Fruit fly (Drosophila melanogaster) whole organism, embryonic: ENCODE data around the gene Shmt.
A peak's percentile ranks its signal among the peaks of the same experiment; 100 is the strongest.

Experiments
- Bgb ChIP-seq: fragments of 200-800 bp; sonication (Bioruptor generic); IDR thresholded peaks from 2 replicates; pipeline ENCODE4 v1.3.6; 2022; ENCODE audit warnings: missing biosample characterization, missing genetic modification characterization; ENCODE audit not compliant: partially characterized antibody
- C15 ChIP-seq: fragments of 200-800 bp; sonication (Bioruptor generic); IDR thresholded peaks from 3 replicates; pipeline ENCODE4 v1.3.6; 2022; ENCODE audit warnings: missing biosample characterization, missing genetic modification characterization
- CG10565 ChIP-seq: fragments of 200-800 bp; sonication (Bioruptor generic); optimal IDR thresholded peaks from 3 replicates; lab custom pipeline; 2016; ENCODE audit warnings: missing biosample characterization, mild to moderate bottlenecking, missing genetic modification characterization
- CG11456 ChIP-seq: fragments of 200-800 bp; sonication (Bioruptor generic); IDR thresholded peaks from 3 replicates; pipeline ENCODE4 v1.3.6; 2022; ENCODE audit warnings: missing biosample characterization, missing genetic modification characterization
- CG12071 ChIP-seq: fragments of 200-800 bp; sonication (Bioruptor generic); optimal IDR thresholded peaks from 3 replicates; lab custom pipeline; 2018; ENCODE audit warnings: missing biosample characterization, mild to moderate bottlenecking, missing genetic modification characterization
- CG12155 ChIP-seq: fragments of 200-800 bp; sonication (Bioruptor generic); optimal IDR thresholded peaks from 3 replicates; lab custom pipeline; 2016; ENCODE audit warnings: missing biosample characterization, missing genetic modification characterization
- CG12236 ChIP-seq: fragments of 200-800 bp; sonication (Bioruptor generic); optimal IDR thresholded peaks from 2 replicates; lab custom pipeline; 2016; ENCODE audit warnings: missing biosample characterization, missing genetic modification characterization
- CG12391 ChIP-seq: fragments of 200-800 bp; sonication (Bioruptor generic); optimal IDR thresholded peaks from 3 replicates; lab custom pipeline; 2018; ENCODE audit warnings: missing biosample characterization, mild to moderate bottlenecking, missing genetic modification characterization, moderate library complexity
- CG14014 ChIP-seq: fragments of 200-800 bp; sonication (Bioruptor generic); IDR thresholded peaks from 2 replicates; pipeline ENCODE4 v1.3.6; 2022; ENCODE audit warnings: missing biosample characterization, missing genetic modification characterization
- CG15269 ChIP-seq: fragments of 200-800 bp; sonication (Bioruptor generic); optimal IDR thresholded peaks from 2 replicates; lab custom pipeline; 2018; ENCODE audit warnings: missing biosample characterization, mild to moderate bottlenecking, missing genetic modification characterization, moderate library complexity
- CG15696 ChIP-seq: fragments of 200-800 bp; sonication (Bioruptor generic); optimal IDR thresholded peaks from 2 replicates; lab custom pipeline; 2019; ENCODE audit warnings: missing biosample characterization, mild to moderate bottlenecking, missing genetic modification characterization, moderate library complexity
- CG16813 ChIP-seq: fragments of 200-800 bp; sonication (Bioruptor generic); IDR thresholded peaks from 3 replicates; pipeline ENCODE4 v1.3.6; 2022; ENCODE audit warnings: missing biosample characterization, missing genetic modification characterization; ENCODE audit not compliant: partially characterized antibody
- CG18262 ChIP-seq: fragments of 200-800 bp; optimal IDR thresholded peaks from 3 replicates; lab custom pipeline; 2019; ENCODE audit warnings: missing biosample characterization, mild to moderate bottlenecking, missing genetic modification characterization, moderate library complexity
- CG18619 ChIP-seq: fragments of 200-800 bp; sonication (Bioruptor generic); optimal IDR thresholded peaks from 3 replicates; lab custom pipeline; 2017; ENCODE audit warnings: missing biosample characterization, mild to moderate bottlenecking, missing genetic modification characterization
- CG30431 ChIP-seq: fragments of 200-800 bp; sonication (Bioruptor generic); optimal IDR thresholded peaks from 2 replicates; lab custom pipeline; 2017; ENCODE audit warnings: missing biosample characterization, missing genetic modification characterization
- CG3065 ChIP-seq: fragments of 200-800 bp; sonication (Bioruptor generic); optimal IDR thresholded peaks from 2 replicates; lab custom pipeline; 2016; ENCODE audit warnings: missing biosample characterization, missing genetic modification characterization
- CG3726 ChIP-seq: fragments of 200-800 bp; sonication (Bioruptor generic); IDR thresholded peaks from 3 replicates; pipeline ENCODE4, ENCODE4 v1.3.6; 2022; ENCODE audit warnings: missing biosample characterization, missing genetic modification characterization
- CG43689 ChIP-seq: fragments of 200-800 bp; sonication (Bioruptor generic); IDR thresholded peaks from 2 replicates; pipeline ENCODE4 v1.3.6; 2022; ENCODE audit warnings: missing biosample characterization, missing genetic modification characterization
- CG6854 ChIP-seq: fragments of 200-800 bp; sonication (Bioruptor generic); optimal IDR thresholded peaks from 3 replicates; lab custom pipeline; 2017; ENCODE audit warnings: missing biosample characterization, mild to moderate bottlenecking, missing genetic modification characterization
- CG8359 ChIP-seq: fragments of 200-800 bp; sonication (Bioruptor generic); optimal IDR thresholded peaks from 2 replicates; lab custom pipeline; 2017; ENCODE audit warnings: missing biosample characterization, mild to moderate bottlenecking, missing genetic modification characterization, borderline replicate concordance
- CG8765 ChIP-seq: fragments of 200-800 bp; sonication (Bioruptor generic); IDR thresholded peaks from 2 replicates; pipeline ENCODE4 v1.3.6; 2022; ENCODE audit warnings: missing biosample characterization, missing genetic modification characterization
- Dad ChIP-seq: fragments of 200-800 bp; sonication (Bioruptor generic); optimal IDR thresholded peaks from 3 replicates; lab custom pipeline; 2016; ENCODE audit warnings: missing biosample characterization, missing genetic modification characterization
- Ets65A ChIP-seq: fragments of 200-800 bp; sonication (Bioruptor generic); peaks from one replicate; lab custom pipeline; 2016; ENCODE audit warnings: missing biosample characterization, missing genetic modification characterization
- Hand ChIP-seq: fragments of 200-800 bp; sonication (Bioruptor generic); optimal IDR thresholded peaks from 2 replicates; lab custom pipeline; 2017; ENCODE audit warnings: mild to moderate bottlenecking, missing biosample characterization, missing genetic modification reagents, missing genetic modification characterization
- Hr3 ChIP-seq: fragments of 200-800 bp; sonication (Bioruptor generic); optimal IDR thresholded peaks from 3 replicates; lab custom pipeline; 2016; ENCODE audit warnings: missing biosample characterization, missing genetic modification characterization
- Med ChIP-seq: fragments of 200-800 bp; sonication (Bioruptor generic); peaks from one replicate; lab custom pipeline; 2016; ENCODE audit warnings: missing biosample characterization, missing genetic modification characterization, mild to moderate bottlenecking, inconsistent platforms, moderate library complexity
- Opbp ChIP-seq: fragments of 200-800 bp; sonication (Bioruptor generic); IDR thresholded peaks from 3 replicates; pipeline ENCODE4 v1.3.6; 2022; ENCODE audit warnings: missing biosample characterization, missing genetic modification characterization; ENCODE audit not compliant: partially characterized antibody
- Poxn ChIP-seq: fragments of 200-800 bp; sonication (Bioruptor generic); IDR thresholded peaks from 2 replicates; pipeline ENCODE4 v1.3.6; 2022; ENCODE audit warnings: missing biosample characterization, missing genetic modification characterization
- Scr ChIP-seq: fragments of 200-800 bp; sonication (Bioruptor generic); IDR thresholded peaks from 2 replicates; pipeline ENCODE4 v1.3.6; 2022; ENCODE audit warnings: missing biosample characterization, missing genetic modification characterization; ENCODE audit not compliant: partially characterized antibody
- Tbp ChIP-seq: fragments of >200 bp; optimal IDR thresholded peaks from 2 replicates; lab custom pipeline; 2018; ENCODE audit warnings: missing biosample characterization, missing genetic modification characterization
- YL-1 ChIP-seq: fragments of 200-800 bp; sonication (Bioruptor generic); optimal IDR thresholded peaks from 3 replicates; lab custom pipeline; 2017; ENCODE audit warnings: missing biosample characterization, mild to moderate bottlenecking, missing genetic modification characterization
- ac ChIP-seq: fragments of 200-800 bp; sonication (Bioruptor generic); optimal IDR thresholded peaks from 3 replicates; lab custom pipeline; 2017; ENCODE audit warnings: missing biosample characterization, mild to moderate bottlenecking, missing genetic modification characterization
- bsh ChIP-seq, 2 experiments: fragments of 200-800 bp; sonication (Bioruptor generic); optimal IDR thresholded peaks; 2 replicates each; lab custom pipeline; 2017 to 2018; ENCODE audit warnings: mild to moderate bottlenecking in 2 of 2, missing biosample characterization in 2 of 2, missing genetic modification characterization in 2 of 2, moderate library complexity in 1 of 2
- btn ChIP-seq: fragments of 200-800 bp; sonication (Bioruptor generic); optimal IDR thresholded peaks from 2 replicates; lab custom pipeline; 2016; ENCODE audit warnings: missing biosample characterization, missing genetic modification characterization
- chinmo ChIP-seq: fragments of 200-800 bp; sonication (Bioruptor generic); IDR thresholded peaks from 4 replicates; pipeline ENCODE4 v1.3.6; 2022; ENCODE audit warnings: missing biosample characterization, missing genetic modification characterization; ENCODE audit not compliant: partially characterized antibody
- dmrt11E ChIP-seq: fragments of 200-800 bp; sonication (Bioruptor generic); optimal IDR thresholded peaks from 3 replicates; lab custom pipeline; 2018; ENCODE audit warnings: missing biosample characterization, mild to moderate bottlenecking, missing genetic modification characterization, moderate library complexity
- dmrt99B ChIP-seq: fragments of 200-800 bp; sonication (Bioruptor generic); optimal IDR thresholded peaks from 2 replicates; lab custom pipeline; 2018; ENCODE audit warnings: missing biosample characterization, mild to moderate bottlenecking, missing genetic modification characterization, moderate library complexity
- dysf ChIP-seq: fragments of 200-800 bp; sonication (Bioruptor generic); IDR thresholded peaks from 3 replicates; pipeline ENCODE4 v1.3.6; 2022; ENCODE audit warnings: missing biosample characterization, missing genetic modification characterization
- fd3F ChIP-seq: fragments of 200-800 bp; sonication (Bioruptor generic); optimal IDR thresholded peaks from 2 replicates; lab custom pipeline; 2018; ENCODE audit warnings: missing biosample characterization, mild to moderate bottlenecking, missing genetic modification characterization, moderate library complexity
- fd64A ChIP-seq: fragments of 200-800 bp; sonication (Bioruptor generic); optimal IDR thresholded peaks from 3 replicates; lab custom pipeline; 2018; ENCODE audit warnings: missing biosample characterization, mild to moderate bottlenecking, missing genetic modification characterization
- hbn ChIP-seq: fragments of 200-800 bp; sonication (Bioruptor generic); IDR thresholded peaks from 2 replicates; pipeline ENCODE4 v1.3.6; 2022; ENCODE audit warnings: missing biosample characterization, missing genetic modification characterization; ENCODE audit not compliant: partially characterized antibody
- knrl ChIP-seq: fragments of 200-800 bp; sonication (Bioruptor generic); IDR thresholded peaks from 3 replicates; pipeline ENCODE4 v1.3.6; 2022; ENCODE audit warnings: missing biosample characterization, missing genetic modification characterization; ENCODE audit not compliant: partially characterized antibody
- onecut ChIP-seq: fragments of 200-800 bp; sonication (Bioruptor generic); IDR thresholded peaks from 2 replicates; pipeline ENCODE4 v1.3.6; 2022; ENCODE audit warnings: missing biosample characterization, missing genetic modification characterization
- ro ChIP-seq: fragments of 200-800 bp; sonication (Bioruptor generic); IDR thresholded peaks from 2 replicates; pipeline ENCODE4 v1.3.6; 2022; ENCODE audit warnings: missing biosample characterization, missing genetic modification characterization
- sens-2 ChIP-seq: fragments of 200-800 bp; sonication (Bioruptor generic); IDR thresholded peaks from 2 replicates; pipeline ENCODE4 v1.3.6; 2022; ENCODE audit warnings: missing biosample characterization, missing genetic modification characterization
- sisA ChIP-seq: fragments of 200-800 bp; sonication (Bioruptor generic); IDR thresholded peaks from 2 replicates; pipeline ENCODE4 v1.3.6; 2022; ENCODE audit warnings: missing biosample characterization, missing genetic modification characterization
- sqz ChIP-seq: fragments of 200-800 bp; sonication (Bioruptor generic); optimal IDR thresholded peaks from 3 replicates; lab custom pipeline; 2018; ENCODE audit warnings: missing biosample characterization, mild to moderate bottlenecking, missing genetic modification characterization
- sug ChIP-seq: fragments of 200-800 bp; optimal IDR thresholded peaks from 2 replicates; lab custom pipeline; 2019; ENCODE audit warnings: missing biosample characterization, mild to moderate bottlenecking, missing genetic modification characterization, moderate library complexity
- tgo ChIP-seq: fragments of 200-800 bp; sonication (Bioruptor generic); IDR thresholded peaks from 3 replicates; pipeline ENCODE4 v1.3.6; 2022; ENCODE audit warnings: missing biosample characterization, missing genetic modification characterization
- ttk ChIP-seq: fragments of 200-800 bp; sonication (Bioruptor generic); IDR thresholded peaks from 2 replicates; pipeline ENCODE4 v2.1.2; 2022; ENCODE audit warnings: missing biosample characterization, missing genetic modification characterization
- usp ChIP-seq: fragments of >200 bp; optimal IDR thresholded peaks from 2 replicates; lab custom pipeline; 2017; ENCODE audit warnings: missing biosample characterization, missing genetic modification characterization
- z ChIP-seq: fragments of 200-800 bp; sonication (Bioruptor generic); IDR thresholded peaks from 3 replicates; pipeline ENCODE4 v1.3.6; 2022; ENCODE audit warnings: missing biosample characterization, missing genetic modification characterization

The Shmt gene

dm6 chrX:5873164-5873563, 43.4 kb downstream of the Shmt start, which contains the start of gene GAA1 (continued):
- TF ChIP-seq C15 (GFP tag; lab: Robert Waterston, UW) (no peak), Scr (GFP tag; lab: Robert Waterston, UW) (peak; percentile 85), ro (no peak), Tbp (GFP tag; lab: Kevin White, UChicago) (no peak), Med (GFP tag; lab: Kevin White, UChicago) (peak; percentile 40), YL-1 (GFP tag; lab: Kevin White, UChicago) (peak; percentile 51), knrl (GFP tag; lab: Robert Waterston, UW) (peak; percentile 56; the same call in 2 of the 3 replicates), sqz (no peak), btn (GFP tag; lab: Kevin White, UChicago) (no peak), onecut (GFP tag; lab: Robert Waterston, UW) (no peak), CG16813 (GFP tag; lab: Robert Waterston, UW) (peak; percentile 83), chinmo (GFP tag; lab: Robert Waterston, UW) (peak; percentile 79; the same call in 2 of the 4 replicates), fd3F (GFP tag; lab: Kevin White, UChicago) (no peak), CG12236 (GFP tag; lab: Kevin White, UChicago) (no peak), CG8765 (GFP tag; lab: Robert Waterston, UW) (no peak), Bgb (GFP tag; lab: Robert Waterston, UW) (peak; percentile 86), CG12155 (GFP tag; lab: Kevin White, UChicago) (no peak), CG15269 (no peak), bsh (GFP tag; optimal IDR thresholded peaks at IDR 0.05; lab: Kevin White, UChicago) (no peak), CG3726 (GFP tag; lab: Robert Waterston, UW) (no peak), CG6854 (GFP tag; lab: Kevin White, UChicago) (no peak), sisA (no peak), CG12071 (GFP tag; lab: Kevin White, UChicago) (no peak), CG18619 (GFP tag; lab: Kevin White, UChicago) (no peak), usp (GFP tag; lab: Kevin White, UChicago) (no peak), dmrt99B (no peak), hbn (GFP tag; lab: Robert Waterston, UW) (peak; percentile 78), CG15696 (peak; percentile 2), tgo (GFP tag; lab: Robert Waterston, UW) (no peak), Ets65A (no peak), ac (GFP tag; lab: Kevin White, UChicago) (no peak), CG10565 (GFP tag; lab: Kevin White, UChicago) (no peak), CG18262 (peak; percentile 23), Opbp (GFP tag; lab: Robert Waterston, UW) (peak; percentile 86; the same call in 2 of the 3 replicates), Poxn (no peak), CG14014 (GFP tag; lab: Robert Waterston, UW) (no peak), Hr3 (no peak), fd64A (no peak), CG8359 (no peak), CG3065 (GFP tag; lab: Kevin White, UChicago) (no peak), Hand (GFP tag; lab: Kevin White, UChicago) (no peak), CG12391 (tag; lab: Kevin White, UChicago) (peak; percentile 44), z (no peak), CG11456 (GFP tag; lab: Robert Waterston, UW) (no peak), ttk (GFP tag; lab: Robert Waterston, UW) (no peak), CG43689 (GFP tag; lab: Robert Waterston, UW) (no peak), dmrt11E (tag; lab: Kevin White, UChicago) (no peak), dysf (GFP tag; lab: Robert Waterston, UW) (no peak), Dad (GFP tag; lab: Kevin White, UChicago) (no peak), CG30431 (GFP tag; lab: Kevin White, UChicago) (no peak), sens-2 (GFP tag; lab: Robert Waterston, UW) (no peak), sug (tag; lab: Kevin White, UChicago) (no peak)
